Worm (Caenorhabditis elegans): Measurements from ENCODE around the gene srv-4.

DNA sequence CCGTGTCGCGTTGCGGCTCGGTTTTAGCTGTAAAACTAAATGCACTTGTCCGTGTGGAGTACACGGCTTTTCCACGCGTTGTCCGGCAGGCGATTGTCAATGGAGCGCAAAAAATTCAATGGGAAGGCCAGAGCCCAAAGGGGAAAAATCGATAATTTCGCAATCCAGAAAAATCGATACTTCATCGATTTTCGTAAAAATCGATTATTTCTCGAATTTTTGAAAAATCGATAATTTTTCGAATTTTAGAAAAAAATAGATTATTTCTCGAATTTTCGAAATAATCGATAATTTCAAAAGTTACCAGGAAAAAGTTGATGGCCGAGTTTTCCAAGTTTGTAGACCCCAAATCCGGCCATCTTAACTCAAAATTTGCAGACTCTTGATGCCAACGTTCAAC, 31.2 kb upstream of the srv-4 start:
- no peak for TF ChIP-seq fos-1 (tag; optimal IDR thresholded peaks at IDR 0.05)
- TF ChIP-seq dve-1 (tag; optimal IDR thresholded peaks at IDR 0.05; ENCODE audit: insufficient read depth), result no peak
- 0 out of 2 replicates have a peak, but pooled peaks have one; percentile 14 for TF ChIP-seq F44E2.7 (GFP tag; IDR thresholded peaks at IDR 0.05)
- TF ChIP-seq skn-1 (tag; optimal IDR thresholded peaks at IDR 0.05), result no peak
- peak; percentile 93 for TF ChIP-seq ceh-28 (tag; optimal IDR thresholded peaks at IDR 0.05)
- TF ChIP-seq nhr-42 (GFP tag; IDR thresholded peaks at IDR 0.05), result no peak
- no peak for TF ChIP-seq Y48G9A.11 (GFP tag; IDR thresholded peaks at IDR 0.05)
